Worm (Caenorhabditis elegans): ENCODE measurements around the gene C06E1.9.

C06E1.9 gene

ce11 chrIII:8652112-8652694 is 42.6 kb upstream of the C06E1.9 start:
- TF ChIP-seq hlh-13 (GFP tag; optimal IDR thresholded peaks at IDR 0.05), result no peak
- no peak for TF ChIP-seq fax-1 (tag; optimal IDR thresholded peaks at IDR 0.05)
- TF ChIP-seq F13H6.1 (tag; optimal IDR thresholded peaks at IDR 0.05), result no peak
- TF ChIP-seq tbx-2 (tag; optimal IDR thresholded peaks at IDR 0.05), result no peak
- TF ChIP-seq sdc-2 (tag; optimal IDR thresholded peaks at IDR 0.05), result no peak

ce11 chrIII:8650235-8650817 is 40.7 kb upstream of the C06E1.9 start, which contains the start of gene flp-23:
Gene flp-23, plus strand, starts transcription at chrIII:8650767.
- no peak for TF ChIP-seq unc-55 (GFP tag; optimal IDR thresholded peaks at IDR 0.05)
- no peak for TF ChIP-seq lim-6 (tag; optimal IDR thresholded peaks at IDR 0.05)
- peak; percentile 17 for TF ChIP-seq pqm-1 (tag; optimal IDR thresholded peaks at IDR 0.05)
- peak; percentile 68 for TF ChIP-seq fkh-6 (tag; optimal IDR thresholded peaks at IDR 0.05)
- TF ChIP-seq tbx-2 (tag; optimal IDR thresholded peaks at IDR 0.05), result peak; percentile 70
- TF ChIP-seq fax-1 (tag; optimal IDR thresholded peaks at IDR 0.05), result peak; percentile 60
- TF ChIP-seq tbx-7 (tag; optimal IDR thresholded peaks at IDR 0.05), result peak; percentile 16
- peak; percentile 79 for TF ChIP-seq che-1 (tag; optimal IDR thresholded peaks at IDR 0.05)
- TF ChIP-seq nhr-11 (tag; optimal IDR thresholded peaks at IDR 0.05), result no peak
- peak; percentile 56 for TF ChIP-seq K09A11.1 (tag; optimal IDR thresholded peaks at IDR 0.05; ENCODE audit: insufficient read depth)
- TF ChIP-seq npax-4 (tag; optimal IDR thresholded peaks at IDR 0.05), result peak; percentile 60
- no peak for TF ChIP-seq F13H6.1 (tag; optimal IDR thresholded peaks at IDR 0.05)
- TF ChIP-seq elt-2 (tag; optimal IDR thresholded peaks at IDR 0.05), result peak; percentile 63
- TF ChIP-seq pha-4 (tag; optimal IDR thresholded peaks at IDR 0.05), result no peak
- no peak for TF ChIP-seq odd-2 (tag; optimal IDR thresholded peaks at IDR 0.05)
- peak; percentile 65 for TF ChIP-seq ceh-34 (tag; optimal IDR thresholded peaks at IDR 0.05)
- peak; percentile 53 for TF ChIP-seq sdc-2 (tag; optimal IDR thresholded peaks at IDR 0.05)
- TF ChIP-seq gmeb-2 (tag; optimal IDR thresholded peaks at IDR 0.05), result peak; percentile 78
- peak; percentile 42 for TF ChIP-seq K02D7.2 (tag; optimal IDR thresholded peaks at IDR 0.05)
- peak; percentile 57 for TF ChIP-seq ttx-3 (tag; optimal IDR thresholded peaks at IDR 0.05)
- TF ChIP-seq hlh-6 (tag; optimal IDR thresholded peaks at IDR 0.05), result peak; percentile 60
- peak; percentile 39 for TF ChIP-seq ceh-18 (tag; optimal IDR thresholded peaks at IDR 0.05)
- peak; percentile 6 for TF ChIP-seq syd-9 (tag; optimal IDR thresholded peaks at IDR 0.05)
- TF ChIP-seq ceh-24 (tag; optimal IDR thresholded peaks at IDR 0.05), result peak; percentile 10
- peak; percentile 59 for TF ChIP-seq madf-2 (tag; optimal IDR thresholded peaks at IDR 0.05)
- peak; percentile 6 for TF ChIP-seq ets-4 (tag; optimal IDR thresholded peaks at IDR 0.05)
- TF ChIP-seq C38D4.7 (GFP tag; optimal IDR thresholded peaks at IDR 0.05), result peak; percentile 54
- TF ChIP-seq lin-11 (tag; optimal IDR thresholded peaks at IDR 0.05), result peak; percentile 66
- TF ChIP-seq nfya-1 (tag; optimal IDR thresholded peaks at IDR 0.05), result peak; percentile 55
- no peak for TF ChIP-seq hlh-8 (tag; optimal IDR thresholded peaks at IDR 0.05)
- peak; percentile 69 for TF ChIP-seq nhr-232 (tag; optimal IDR thresholded peaks at IDR 0.05)
- peak; percentile 64 for TF ChIP-seq ceh-19 (GFP tag; optimal IDR thresholded peaks at IDR 0.05)
- peak; percentile 66 for TF ChIP-seq sox-4 (tag; optimal IDR thresholded peaks at IDR 0.05)
- TF ChIP-seq hlh-30 (tag; optimal IDR thresholded peaks at IDR 0.05; ENCODE audit: insufficient read depth), result no peak
- peak; percentile 57 for TF ChIP-seq ceh-31 (tag; optimal IDR thresholded peaks at IDR 0.05)
- peak; percentile 44 for TF ChIP-seq pat-9 (tag; optimal IDR thresholded peaks at IDR 0.05)
- peak; percentile 41 for TF ChIP-seq ceh-14 (tag; optimal IDR thresholded peaks at IDR 0.05)
- peak; percentile 34 for TF ChIP-seq ceh-9 (tag; optimal IDR thresholded peaks at IDR 0.05)
- TF ChIP-seq hlh-13 (GFP tag; optimal IDR thresholded peaks at IDR 0.05), result no peak
- peak; percentile 53 for TF ChIP-seq ztf-16 (tag; optimal IDR thresholded peaks at IDR 0.05)
- TF ChIP-seq pha-2 (tag; optimal IDR thresholded peaks at IDR 0.05), result peak; percentile 74
- TF ChIP-seq ahr-1 (tag; optimal IDR thresholded peaks at IDR 0.05), result no peak
- TF ChIP-seq ceh-6 (GFP tag; optimal IDR thresholded peaks at IDR 0.05), result peak; percentile 59
- peak; percentile 58 for TF ChIP-seq ref-2 (tag; optimal IDR thresholded peaks at IDR 0.05)
- TF ChIP-seq pax-1 (tag; optimal IDR thresholded peaks at IDR 0.05), result no peak
- no peak for TF ChIP-seq pag-3 (tag; optimal IDR thresholded peaks at IDR 0.05; ENCODE audit: borderline replicate concordance)
- TF ChIP-seq ama-1 (optimal IDR thresholded peaks at IDR 0.05), result no peak
- peak; percentile 33 for TF ChIP-seq rnt-1 (tag; optimal IDR thresholded peaks at IDR 0.05)
- peak; percentile 39 for TF ChIP-seq C08G9.2 (tag; optimal IDR thresholded peaks at IDR 0.05)

Data from whole organism, late embryonic.